Worm (Caenorhabditis elegans) whole organism, mixed stage, embryonic: ENCODE measurements around the gene rpn-12.
A peak's percentile ranks its signal among the peaks of the same experiment; 100 is the strongest.

Experiments used
- bed-3 ChIP-seq: fragments of 200-800 bp; sonication (Bioruptor generic); optimal IDR thresholded peaks from 3 replicates; lab custom pipeline; 2018; ENCODE audit warnings: mild to moderate bottlenecking, missing genetic modification characterization, moderate library complexity, missing compliant biosample characterization
- blmp-1 ChIP-seq: fragments of 150-350 bp; optimal IDR thresholded peaks from 2 replicates; lab custom pipeline; 2014; ENCODE audit warnings: missing biosample characterization, missing genetic modification characterization
- ceh-39 ChIP-seq: fragments of 150-350 bp; optimal IDR thresholded peaks from 2 replicates; lab custom pipeline; 2014; ENCODE audit warnings: missing biosample characterization, missing genetic modification characterization
- ceh-43 ChIP-seq: fragments of 200-800 bp; sonication (Bioruptor generic); optimal IDR thresholded peaks from 2 replicates; lab custom pipeline; 2018; ENCODE audit warnings: mild to moderate bottlenecking, missing genetic modification characterization, moderate library complexity, missing compliant biosample characterization
- ceh-83 ChIP-seq: fragments of 200-800 bp; sonication (Bioruptor generic); optimal IDR thresholded peaks from 2 replicates; lab custom pipeline; 2018; ENCODE audit warnings: mild to moderate bottlenecking, missing genetic modification characterization, missing compliant biosample characterization
- ces-1 ChIP-seq: fragments of 150-350 bp; optimal IDR thresholded peaks from 2 replicates; lab custom pipeline; 2014; ENCODE audit warnings: missing biosample characterization, missing genetic modification reagents, missing genetic modification characterization
- cnd-1 ChIP-seq: fragments of 200-800 bp; sonication (Bioruptor generic); optimal IDR thresholded peaks from 2 replicates; lab custom pipeline; 2018; ENCODE audit warnings: mild to moderate bottlenecking, missing genetic modification characterization, missing compliant biosample characterization
- drap-1 ChIP-seq: fragments of 200-800 bp; sonication (Bioruptor generic); optimal IDR thresholded peaks from 3 replicates; lab custom pipeline; 2018; ENCODE audit warnings: mild to moderate bottlenecking, missing genetic modification characterization, missing compliant biosample characterization
- elt-1 ChIP-seq: sonication (generic microtip); optimal IDR thresholded peaks from 2 replicates; lab custom pipeline; 2017; ENCODE audit warnings: missing genetic modification characterization, mild to moderate bottlenecking, missing compliant biosample characterization, antibody characterized with exemption, moderate library complexity, borderline replicate concordance; ENCODE audit not compliant: insufficient read depth
- elt-3 ChIP-seq: fragments of 150-350 bp; optimal IDR thresholded peaks from 2 replicates; lab custom pipeline; 2014; ENCODE audit warnings: missing biosample characterization, missing genetic modification characterization
- flh-1 ChIP-seq: fragments of 200-800 bp; sonication (Bioruptor generic); optimal IDR thresholded peaks from 2 replicates; lab custom pipeline; 2018; ENCODE audit warnings: mild to moderate bottlenecking, missing genetic modification characterization, moderate library complexity, missing compliant biosample characterization
- ham-2 ChIP-seq: fragments of 200-800 bp; sonication (Bioruptor generic); optimal IDR thresholded peaks from 2 replicates; lab custom pipeline; 2018; ENCODE audit warnings: mild to moderate bottlenecking, missing genetic modification characterization, missing compliant biosample characterization
- hlh-1 ChIP-seq: fragments of 150-350 bp; optimal IDR thresholded peaks from 2 replicates; lab custom pipeline; 2014; ENCODE audit warnings: missing biosample characterization, missing genetic modification reagents, missing genetic modification characterization
- lin-13 ChIP-seq: fragments of 150-350 bp; optimal IDR thresholded peaks from 2 replicates; lab custom pipeline; 2014; ENCODE audit warnings: missing biosample characterization, missing genetic modification characterization
- lin-32 ChIP-seq: fragments of 200-800 bp; sonication (Bioruptor generic); optimal IDR thresholded peaks from 2 replicates; lab custom pipeline; 2018; ENCODE audit warnings: mild to moderate bottlenecking, missing genetic modification characterization, missing compliant biosample characterization
- lsy-2 ChIP-seq: fragments of 150-350 bp; optimal IDR thresholded peaks from 2 replicates; lab custom pipeline; 2014; ENCODE audit warnings: missing biosample characterization, missing genetic modification characterization
- mab-5 ChIP-seq: fragments of 150-350 bp; optimal IDR thresholded peaks from 2 replicates; lab custom pipeline; 2014; ENCODE audit warnings: missing biosample characterization, missing genetic modification characterization
- mep-1 ChIP-seq: fragments of 150-350 bp; optimal IDR thresholded peaks from 2 replicates; lab custom pipeline; 2017; ENCODE audit warnings: missing biosample characterization, missing genetic modification reagents, missing genetic modification characterization, inconsistent platforms
- mls-2 ChIP-seq: sonication (generic microtip); optimal IDR thresholded peaks from 2 replicates; lab custom pipeline; 2016; ENCODE audit warnings: mild to moderate bottlenecking, missing genetic modification characterization, moderate library complexity, missing compliant biosample characterization
- nhr-12 ChIP-seq: fragments of 150-350 bp; optimal IDR thresholded peaks from 2 replicates; lab custom pipeline; 2014; ENCODE audit warnings: missing biosample characterization, missing genetic modification characterization
- nhr-237 ChIP-seq: fragments of 150-350 bp; optimal IDR thresholded peaks from 2 replicates; lab custom pipeline; 2014; ENCODE audit warnings: missing biosample characterization, missing genetic modification characterization
- nhr-28 ChIP-seq: fragments of 150-350 bp; optimal IDR thresholded peaks from 2 replicates; lab custom pipeline; 2014; ENCODE audit warnings: missing biosample characterization, missing genetic modification characterization
- nhr-76 ChIP-seq: sonication (generic microtip); optimal IDR thresholded peaks from 2 replicates; lab custom pipeline; 2017; ENCODE audit warnings: missing biosample characterization, missing genetic modification characterization
- pha-4 ChIP-seq: fragments of 150-350 bp; optimal IDR thresholded peaks from 2 replicates; lab custom pipeline; 2018; ENCODE audit warnings: missing biosample characterization, missing genetic modification reagents, missing genetic modification characterization
- sem-2 ChIP-seq: fragments of 200-800 bp; sonication (Bioruptor generic); optimal IDR thresholded peaks from 2 replicates; lab custom pipeline; 2018; ENCODE audit warnings: mild to moderate bottlenecking, missing genetic modification characterization, missing compliant biosample characterization
- sptf-1 ChIP-seq: sonication (generic microtip); optimal IDR thresholded peaks from 2 replicates; lab custom pipeline; 2017; ENCODE audit warnings: mild to moderate bottlenecking, missing genetic modification characterization, moderate library complexity, missing compliant biosample characterization
- tbx-8 ChIP-seq: fragments of 200-800 bp; sonication (Bioruptor generic); optimal IDR thresholded peaks from 2 replicates; lab custom pipeline; 2018; ENCODE audit warnings: mild to moderate bottlenecking, missing genetic modification characterization, moderate library complexity, missing compliant biosample characterization
- unc-120 ChIP-seq: sonication (generic microtip); optimal IDR thresholded peaks from 2 replicates; lab custom pipeline; 2017; ENCODE audit warnings: missing genetic modification characterization, missing compliant biosample characterization; ENCODE audit not compliant: poor library complexity, severe bottlenecking
- unc-62 ChIP-seq: fragments of 150-350 bp; optimal IDR thresholded peaks from 2 replicates; lab custom pipeline; 2014; ENCODE audit warnings: missing biosample characterization, missing genetic modification reagents, missing genetic modification characterization
- zip-8 ChIP-seq: fragments of 150-350 bp; optimal IDR thresholded peaks from 2 replicates; lab custom pipeline; 2014; ENCODE audit warnings: missing biosample characterization, missing genetic modification characterization
- ztf-11 ChIP-seq: fragments of 150-350 bp; optimal IDR thresholded peaks from 2 replicates; lab custom pipeline; 2014; ENCODE audit warnings: missing biosample characterization, missing genetic modification characterization

The rpn-12 gene

ce11 chrII:11652679-11653174 lies at the start of gene rpn-12, which contains the start of gene rad-23:
rpn-12 (plus strand) TSS chrII:11653124.
rad-23 (minus strand) TSS chrII:11652729.
- TF ChIP-seq tbx-8 (GFP tag; lab: Kevin White, UChicago) (no peak), sem-2 (no peak), ceh-43 (GFP tag; lab: Kevin White, UChicago) (no peak), nhr-12 (tag; lab: Kevin White, UChicago) (no peak), unc-62 (GFP tag; lab: Kevin White, UChicago) (no peak), nhr-237 (tag; lab: Kevin White, UChicago) (peak; percentile 4), cnd-1 (no peak), mep-1 (tag; lab: Kevin White, UChicago) (peak; percentile 90), lin-32 (no peak), lsy-2 (tag; lab: Kevin White, UChicago) (peak; percentile 73), elt-1 (tag; lab: Kevin White, UChicago) (no peak), ceh-39 (tag; lab: Kevin White, UChicago) (peak; percentile 33)

DNA sequence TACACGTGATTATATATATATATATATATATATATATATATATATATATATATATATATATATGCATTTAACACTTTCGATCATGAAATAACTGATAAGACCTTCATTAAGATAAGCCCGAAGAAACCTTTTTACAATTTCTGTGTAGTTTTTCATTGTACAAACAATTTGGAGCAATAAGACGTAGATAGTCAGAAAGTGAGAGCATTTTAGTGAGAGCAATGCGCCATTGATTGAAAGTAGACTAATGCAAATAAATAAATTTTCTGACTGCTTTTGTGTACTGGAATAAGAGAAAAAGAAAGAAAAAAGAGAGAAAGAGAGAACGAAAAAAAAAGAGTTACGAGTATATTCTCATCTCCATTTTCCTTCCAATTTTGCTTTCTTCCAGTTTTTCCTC lies 48.3 kb upstream of the rpn-12 start:
- TF ChIP-seq bed-3 (no peak), drap-1 (GFP tag; lab: Kevin White, UChicago) (no peak), nhr-237 (tag; lab: Kevin White, UChicago) (no peak), nhr-76 (tag; lab: Kevin White, UChicago) (no peak), flh-1 (GFP tag; lab: Kevin White, UChicago) (no peak), unc-120 (tag; lab: Kevin White, UChicago) (no peak), mep-1 (tag; lab: Kevin White, UChicago) (no peak), lin-13 (tag; lab: Kevin White, UChicago) (no peak), mab-5 (tag; lab: Kevin White, UChicago) (no peak)

DNA sequence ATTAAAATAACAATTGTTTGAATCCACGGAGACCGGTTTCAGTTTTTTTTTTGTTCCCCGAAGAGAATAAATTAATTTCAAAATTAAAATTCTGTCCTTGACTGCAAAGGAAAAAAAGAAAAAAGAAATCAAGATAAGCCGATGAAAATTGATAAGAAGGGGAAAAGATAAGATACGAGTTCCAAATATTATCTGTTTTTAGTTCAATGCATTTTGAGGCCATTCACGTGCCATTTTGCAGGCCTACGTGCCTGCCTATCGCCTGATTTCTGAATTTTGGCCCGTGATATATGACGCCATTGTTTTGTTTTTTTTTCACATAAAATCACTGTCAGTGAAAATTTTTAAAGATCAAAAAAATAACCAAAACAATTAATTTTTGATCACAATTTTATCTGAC lies 41.5 kb upstream of the rpn-12 start:
- TF ChIP-seq mep-1 (tag; lab: Kevin White, UChicago) = no peak
- TF ChIP-seq elt-1 (tag; lab: Kevin White, UChicago) = peak; percentile 67
- TF ChIP-seq elt-3 = peak; percentile 26

- TF ChIP-seq ces-1 (no peak), ceh-39 (tag; lab: Kevin White, UChicago) (no peak), unc-62 (GFP tag; lab: Kevin White, UChicago) (no peak), mls-2 (no peak), mab-5 (tag; lab: Kevin White, UChicago) (no peak), flh-1 (GFP tag; lab: Kevin White, UChicago) (no peak), lsy-2 (tag; lab: Kevin White, UChicago) (no peak)
Observed at ce11 chrII:11612034-11612723, 40.7 kb upstream of the rpn-12 start, which contains the start of gene F07A11.5. F07A11.5 (plus strand) TSS chrII:11612300.

- TF ChIP-seq ceh-83 (GFP tag; lab: Kevin White, UChicago) (peak; percentile 35), hlh-1 (tag; lab: Kevin White, UChicago) (no peak), ceh-43 (GFP tag; lab: Kevin White, UChicago) (no peak), sptf-1 (tag; lab: Kevin White, UChicago) (no peak), ces-1 (peak; percentile 14)
- TF ChIP-seq, all 35 proteins: peak for 2
Observed at ce11 chrII:11614103-11614857, 38.6 kb upstream of the rpn-12 start.

DNA sequence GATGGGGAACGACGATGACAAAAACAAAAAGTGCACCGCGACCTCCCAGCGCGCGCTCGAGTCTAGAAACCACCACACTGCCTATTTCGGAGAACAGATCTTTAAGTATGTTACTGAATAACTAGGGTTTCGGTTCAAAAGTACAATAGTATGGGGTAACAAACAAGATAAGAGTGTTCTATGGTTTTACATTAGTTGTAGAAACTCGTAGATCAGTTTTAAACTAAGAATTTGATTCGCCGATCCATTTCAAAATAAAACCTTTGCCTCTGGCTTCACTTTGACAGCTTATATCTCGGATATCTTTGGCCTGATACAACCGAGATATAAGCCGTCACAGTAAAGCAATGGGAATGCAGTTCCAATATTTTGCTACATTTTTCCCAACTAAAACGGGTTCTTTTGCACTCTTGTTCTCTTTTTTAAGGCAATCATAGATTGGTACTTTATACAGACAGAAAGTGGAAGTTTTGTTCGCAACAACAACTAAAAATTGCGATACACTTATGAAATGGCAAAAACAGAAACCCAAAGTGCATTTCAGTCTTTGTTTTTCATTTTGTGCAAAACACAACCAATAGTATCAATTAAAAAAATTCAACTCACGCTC lies 36.5 kb upstream of the rpn-12 start:
- TF ChIP-seq ceh-39 (tag; lab: Kevin White, UChicago) (no peak), ces-1 (no peak), unc-120 (tag; lab: Kevin White, UChicago) (no peak), nhr-28 (tag; lab: Kevin White, UChicago) (no peak), nhr-237 (tag; lab: Kevin White, UChicago) (no peak), elt-1 (tag; lab: Kevin White, UChicago) (no peak), sptf-1 (tag; lab: Kevin White, UChicago) (no peak), ham-2 (GFP tag; lab: Kevin White, UChicago) (no peak), zip-8 (tag; lab: Kevin White, UChicago) (no peak), lsy-2 (tag; lab: Kevin White, UChicago) (no peak), pha-4 (tag; lab: Kevin White, UChicago) (no peak), ceh-83 (GFP tag; lab: Kevin White, UChicago) (no peak), ztf-11 (tag; lab: Kevin White, UChicago) (no peak), drap-1 (GFP tag; lab: Kevin White, UChicago) (no peak), blmp-1 (tag; lab: Kevin White, UChicago) (no peak)
- TF ChIP-seq, all 35 proteins: peak for 0
